Worm (Caenorhabditis elegans): ENCODE results near the gene Y39F10A.1.

The Y39F10A.1 gene

ce11 chrII:788139-788538, 13.0 kb downstream of the Y39F10A.1 start, which contains the start of gene F46F5.15:
TSS of gene F46F5.15 (plus strand) at chrII:788439.
- no peak for TF ChIP-seq nhr-77 (tag; optimal IDR thresholded peaks at IDR 0.05)
- TF ChIP-seq mep-1 (tag; optimal IDR thresholded peaks at IDR 0.05): no peak
- TF ChIP-seq nhr-11 (tag; optimal IDR thresholded peaks at IDR 0.05): no peak
- no peak for TF ChIP-seq pag-3 (tag; optimal IDR thresholded peaks at IDR 0.05; ENCODE audit: borderline replicate concordance, insufficient read depth)
- no peak for TF ChIP-seq isw-1 (GFP tag; IDR thresholded peaks at IDR 0.05)
- no peak for TF ChIP-seq unc-30 (tag; optimal IDR thresholded peaks at IDR 0.05)
- TF ChIP-seq lin-14 (GFP tag; optimal IDR thresholded peaks at IDR 0.05): no peak
- TF ChIP-seq aha-1 (tag; optimal IDR thresholded peaks at IDR 0.05): no peak
- TF ChIP-seq ceh-88 (GFP tag; IDR thresholded peaks at IDR 0.05): no peak
- TF ChIP-seq lsy-2 (tag; optimal IDR thresholded peaks at IDR 0.05): no peak

- TF ChIP-seq egl-27 (tag; optimal IDR thresholded peaks at IDR 0.05) (no peak), swsn-7 (tag; optimal IDR thresholded peaks at IDR 0.05) (no peak), elt-3 (tag; optimal IDR thresholded peaks at IDR 0.05) (no peak), unc-30 (tag; optimal IDR thresholded peaks at IDR 0.05) (no peak)
Observed at ce11 chrII:791828-792227, 16.7 kb downstream of the Y39F10A.1 start, which contains the start of gene F46F5.1. TSS of gene F46F5.1 (minus strand) at chrII:791928.

- TF ChIP-seq ztf-4 (tag; optimal IDR thresholded peaks at IDR 0.05) (no peak), ceh-82 (tag; optimal IDR thresholded peaks at IDR 0.05) (no peak), nhr-84 (tag; optimal IDR thresholded peaks at IDR 0.05) (no peak), ztf-11 (tag; optimal IDR thresholded peaks at IDR 0.05) (no peak), nhr-19 (GFP tag; conservative IDR thresholded peaks at IDR 0.05) (no peak), hlh-4 (tag; optimal IDR thresholded peaks at IDR 0.05) (no peak), blmp-1 (tag; optimal IDR thresholded peaks at IDR 0.05) (no peak), pag-3 (tag; optimal IDR thresholded peaks at IDR 0.05; ENCODE audit: borderline replicate concordance, insufficient read depth) (no peak), unc-86 (tag; optimal IDR thresholded peaks at IDR 0.05) (no peak), nhr-76 (tag; optimal IDR thresholded peaks at IDR 0.05) (no peak), unc-30 (tag; optimal IDR thresholded peaks at IDR 0.05) (no peak), C16A3.4 (tag; optimal IDR thresholded peaks at IDR 0.05) (no peak), ama-1 (optimal IDR thresholded peaks at IDR 0.05) (no peak), nhr-28 (tag; optimal IDR thresholded peaks at IDR 0.05) (no peak), skn-1 (tag; optimal IDR thresholded peaks at IDR 0.05) (no peak)
Observed at ce11 chrII:796916-797315, 21.8 kb downstream of the Y39F10A.1 start.

ce11 chrII:797445-797844, 22.3 kb downstream of the Y39F10A.1 start:
- TF ChIP-seq elt-2 (tag; optimal IDR thresholded peaks at IDR 0.05) (no peak), Y116A8C.19 (tag; optimal IDR thresholded peaks at IDR 0.05; ENCODE audit: borderline replicate concordance) (no peak), elt-3 (tag; optimal IDR thresholded peaks at IDR 0.05) (no peak), nhr-84 (tag; optimal IDR thresholded peaks at IDR 0.05) (no peak), nhr-11 (tag; optimal IDR thresholded peaks at IDR 0.05) (no peak), nhr-47 (tag; optimal IDR thresholded peaks at IDR 0.05) (no peak), ztf-11 (tag; optimal IDR thresholded peaks at IDR 0.05) (no peak), lir-3 (tag; optimal IDR thresholded peaks at IDR 0.05; ENCODE audit: poor library complexity) (no peak), unc-130 (tag; optimal IDR thresholded peaks at IDR 0.05) (no peak), lin-39 (tag; optimal IDR thresholded peaks at IDR 0.05) (no peak), tlp-1 (tag; optimal IDR thresholded peaks at IDR 0.05) (no peak), ztf-4 (tag; optimal IDR thresholded peaks at IDR 0.05) (no peak), C34B4.2 (tag; optimal IDR thresholded peaks at IDR 0.05) (no peak), egl-13 (tag; optimal IDR thresholded peaks at IDR 0.05) (no peak), nhr-71 (tag; optimal IDR thresholded peaks at IDR 0.05) (no peak)

ce11 chrII:799700-800099, 24.6 kb downstream of the Y39F10A.1 start, which contains the start of gene F46F5.14:
TSS of gene F46F5.14 (plus strand) at chrII:800000.
- TF ChIP-seq lin-39 (tag; optimal IDR thresholded peaks at IDR 0.05): no peak
- no peak for TF ChIP-seq ceh-8 (GFP tag; optimal IDR thresholded peaks at IDR 0.05)
- TF ChIP-seq pqm-1 (tag; optimal IDR thresholded peaks at IDR 0.05): no peak
- TF ChIP-seq ceh-82 (tag; optimal IDR thresholded peaks at IDR 0.05): no peak
- no peak for TF ChIP-seq swsn-7 (tag; optimal IDR thresholded peaks at IDR 0.05)
- no peak for TF ChIP-seq rnt-1 (tag; optimal IDR thresholded peaks at IDR 0.05)
- no peak for TF ChIP-seq unc-86 (tag; optimal IDR thresholded peaks at IDR 0.05)
